Worm (Caenorhabditis elegans) whole organism, mixed stage, embryonic: ENCODE measurements around the gene pri-1.

ENCODE experiments used
- mab-5 ChIP-seq: fragments of 150-350 bp; optimal IDR thresholded peaks from 2 replicates; lab custom pipeline; 2014; ENCODE audit warnings: missing biosample characterization, missing genetic modification characterization
- tbx-8 ChIP-seq: fragments of 200-800 bp; sonication (Bioruptor generic); optimal IDR thresholded peaks from 2 replicates; lab custom pipeline; 2018; ENCODE audit warnings: mild to moderate bottlenecking, missing genetic modification characterization, moderate library complexity, missing compliant biosample characterization

- TF ChIP-seq tbx-8 (GFP tag; lab: Kevin White, UChicago) (no peak), mab-5 (tag; lab: Kevin White, UChicago) (no peak)
Observed at ce11 chrIII:9620148-9620547, 6.1 kb upstream of the pri-1 start.
